Worm (Caenorhabditis elegans) whole organism, L4 larva: ENCODE measurements around the gene C45H4.21.

Experiments used
- F10B5.3 ChIP-seq: sonication (generic microtip); optimal IDR thresholded peaks from 2 replicates; lab custom pipeline; 2016; ENCODE audit warnings: mild to moderate bottlenecking, missing genetic modification characterization, missing compliant biosample characterization
- T20F7.1 ChIP-seq: fragments of 200-800 bp; sonication (Bioruptor generic); optimal IDR thresholded peaks from 2 replicates; lab custom pipeline; 2018; ENCODE audit warnings: mild to moderate bottlenecking, missing genetic modification characterization, missing compliant biosample characterization
- Y5F2A.4 ChIP-seq: fragments of 200-800 bp; sonication (Bioruptor generic); optimal IDR thresholded peaks from 2 replicates; lab custom pipeline; 2018; ENCODE audit warnings: mild to moderate bottlenecking, missing genetic modification characterization, missing compliant biosample characterization
- Y75B8A.6 ChIP-seq: fragments of 200-800 bp; sonication (Bioruptor generic); IDR thresholded peaks from 2 replicates; pipeline ENCODE4 v1.3.6; 2022; ENCODE audit warnings: missing genetic modification reagents, missing genetic modification characterization, missing compliant biosample characterization
- ceh-44 ChIP-seq: fragments of 200-800 bp; sonication (Bioruptor generic); IDR thresholded peaks from 2 replicates; pipeline ENCODE4 v1.3.6; 2022; ENCODE audit warnings: missing genetic modification reagents, missing genetic modification characterization, missing compliant biosample characterization
- cey-2 ChIP-seq: sonication (generic microtip); optimal IDR thresholded peaks from 3 replicates; lab custom pipeline; 2017; ENCODE audit warnings: missing genetic modification characterization, mild to moderate bottlenecking, missing compliant biosample characterization, antibody characterized with exemption, borderline replicate concordance; ENCODE audit not compliant: insufficient read depth
- daf-16 ChIP-seq, 3 experiments: sonication (generic microtip); optimal IDR thresholded peaks; 2 replicates each; lab custom pipeline; 2016 to 2017; ENCODE audit warnings: missing genetic modification characterization in 3 of 3, missing genetic modification reagents in 3 of 3, mild to moderate bottlenecking in 2 of 3, missing compliant biosample characterization in 2 of 3, missing biosample characterization in 1 of 3, moderate library complexity in 1 of 3
- dmd-8 ChIP-seq: fragments of 200-800 bp; sonication (Bioruptor generic); IDR thresholded peaks from 2 replicates; pipeline ENCODE4 v1.3.6; 2022; ENCODE audit warnings: missing genetic modification characterization, missing compliant biosample characterization
- fos-1 ChIP-seq: fragments of 150-350 bp; optimal IDR thresholded peaks from 2 replicates; lab custom pipeline; 2014; ENCODE audit warnings: missing biosample characterization, missing genetic modification characterization
- hlh-11 ChIP-seq: fragments of 200-800 bp; sonication (Bioruptor generic); optimal IDR thresholded peaks from 2 replicates; lab custom pipeline; 2018; ENCODE audit warnings: mild to moderate bottlenecking, missing genetic modification characterization, missing compliant biosample characterization
- jun-1 ChIP-seq: fragments of 150-350 bp; optimal IDR thresholded peaks from 2 replicates; lab custom pipeline; 2014; ENCODE audit warnings: missing biosample characterization, missing genetic modification reagents, missing genetic modification characterization
- lin-15B ChIP-seq: fragments of 150-350 bp; sonication (generic microtip); optimal IDR thresholded peaks from 3 replicates; lab custom pipeline; 2014; ENCODE audit warnings: missing biosample characterization, missing genetic modification characterization
- nhr-10 ChIP-seq: fragments of 150-350 bp; optimal IDR thresholded peaks from 2 replicates; lab custom pipeline; 2014; ENCODE audit warnings: missing biosample characterization, missing genetic modification characterization
- nhr-102 ChIP-seq: sonication (generic microtip); optimal IDR thresholded peaks from 2 replicates; lab custom pipeline; 2016; ENCODE audit warnings: mild to moderate bottlenecking, missing genetic modification characterization, moderate library complexity, missing compliant biosample characterization
- nhr-41 ChIP-seq: fragments of 200-800 bp; sonication (Bioruptor generic); IDR thresholded peaks from 2 replicates; pipeline ENCODE4 v1.3.6; 2022; ENCODE audit warnings: missing genetic modification reagents, missing genetic modification characterization, missing compliant biosample characterization
- nhr-42 ChIP-seq: fragments of 200-800 bp; sonication (Bioruptor generic); IDR thresholded peaks from 2 replicates; pipeline ENCODE4 v1.3.6; 2022; ENCODE audit warnings: missing genetic modification characterization, missing compliant biosample characterization
- rbr-2 ChIP-seq: sonication (generic microtip); optimal IDR thresholded peaks from 2 replicates; lab custom pipeline; 2016; ENCODE audit warnings: missing genotype, missing genetic modification characterization, missing compliant biosample characterization
- sdz-12 ChIP-seq: fragments of 200-800 bp; sonication (Bioruptor generic); optimal IDR thresholded peaks from 2 replicates; lab custom pipeline; 2018; ENCODE audit warnings: mild to moderate bottlenecking, missing genetic modification characterization, missing compliant biosample characterization
- zip-2 ChIP-seq: fragments of 150-350 bp; optimal IDR thresholded peaks from 2 replicates; lab custom pipeline; 2014; ENCODE audit warnings: missing biosample characterization, missing genetic modification characterization
- ztf-7 ChIP-seq: fragments of 150-350 bp; optimal IDR thresholded peaks from 2 replicates; lab custom pipeline; 2014; ENCODE audit warnings: missing biosample characterization, missing genetic modification characterization

The C45H4.21 gene

DNA sequence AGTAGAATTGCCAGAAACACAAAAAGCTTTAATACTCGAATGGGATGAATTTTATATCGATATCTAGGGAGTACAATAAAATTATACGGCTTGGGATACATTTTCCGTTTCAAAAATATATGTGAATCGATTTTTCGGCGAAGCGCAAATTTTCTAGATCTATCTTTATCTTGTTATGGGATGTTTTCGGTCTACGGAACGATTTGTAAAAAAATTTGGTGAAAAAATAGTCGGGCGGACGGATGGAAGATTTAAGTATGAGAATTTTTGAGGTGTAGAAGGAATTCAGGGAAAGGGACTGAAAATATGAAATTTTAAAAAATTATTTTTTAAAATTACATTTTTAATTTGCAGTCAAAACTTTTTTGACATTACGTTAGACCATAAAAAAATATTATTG, 43.4 kb downstream of the C45H4.21 start, which contains the start of gene F22F7.4:
Gene F22F7.4 (minus strand): TSS at position 101 of the 400 bp plus-strand sequence.
- no peak for TF ChIP-seq ztf-7 (tag; lab: Kevin White, UChicago)
- no peak for TF ChIP-seq jun-1 (tag; lab: Kevin White, UChicago)
- TF ChIP-seq dmd-8 (GFP tag; lab: Robert Waterston, UW): no peak
- no peak for TF ChIP-seq lin-15B (tag; lab: Kevin White, UChicago)
- no peak for TF ChIP-seq nhr-102
- no peak for TF ChIP-seq rbr-2 (tag; lab: Kevin White, UChicago)

DNA sequence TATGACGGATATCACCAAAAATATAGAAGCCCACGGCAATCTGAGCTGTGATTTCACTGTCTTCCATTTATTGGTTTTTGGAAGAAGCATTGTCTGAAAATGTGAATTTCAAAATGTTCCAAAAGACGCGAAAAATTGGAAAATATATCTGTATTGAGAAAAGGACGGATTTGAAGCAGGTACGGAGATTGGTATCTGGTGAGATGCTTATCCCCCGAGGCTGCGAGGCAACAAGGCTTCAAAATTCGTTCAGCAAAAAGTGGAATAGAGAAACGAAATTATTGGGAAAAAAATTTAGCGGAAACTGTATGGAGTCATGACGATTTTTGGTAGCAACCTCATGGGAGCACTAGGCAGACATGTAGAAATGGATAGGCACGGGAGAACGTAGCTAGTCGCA, 46.2 kb downstream of the C45H4.21 start, which contains the start of gene F36F12.1:
Gene F36F12.1 (minus strand): TSS at position 101 of the 400 bp plus-strand sequence.
- TF ChIP-seq T20F7.1 (GFP tag; lab: Kevin White, UChicago): no peak
- TF ChIP-seq nhr-41: no peak
- no peak for TF ChIP-seq nhr-42
- TF ChIP-seq cey-2 (tag; lab: Kevin White, UChicago): no peak
- no peak for TF ChIP-seq Y75B8A.6 (GFP tag; lab: Robert Waterston, UW)
- TF ChIP-seq fos-1 (tag; lab: Kevin White, UChicago): no peak
- TF ChIP-seq F10B5.3 (tag; lab: Kevin White, UChicago): no peak
- no peak for TF ChIP-seq zip-2
- no peak for TF ChIP-seq ceh-44 (GFP tag; lab: Robert Waterston, UW)

DNA sequence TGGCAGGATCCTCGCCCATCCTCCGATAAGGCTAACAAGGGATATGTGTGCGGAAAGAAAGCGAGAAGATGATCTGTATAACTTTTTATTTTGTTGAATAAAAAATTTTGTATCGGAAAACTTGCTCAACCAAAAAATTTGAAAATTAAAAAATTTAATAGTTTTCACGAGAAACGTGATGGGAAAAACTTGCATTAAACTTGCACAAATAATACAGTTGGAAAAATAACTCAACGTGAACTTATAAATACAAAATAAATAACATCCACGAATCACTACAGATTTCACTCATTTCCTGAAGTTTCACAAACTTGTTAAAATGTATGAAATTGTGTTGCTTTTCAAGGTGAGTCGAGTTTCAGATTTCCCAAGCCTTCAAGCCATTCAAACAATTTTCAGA, 50.3 kb downstream of the C45H4.21 start, which contains the start of gene F36F12.7:
Gene F36F12.7 (plus strand): TSS at position 301 of the 400 bp plus-strand sequence.
- TF ChIP-seq hlh-11 (tag; lab: Kevin White, UChicago): no peak
- TF ChIP-seq sdz-12 (GFP tag; lab: Kevin White, UChicago): no peak
- TF ChIP-seq nhr-10 (tag; lab: Kevin White, UChicago): no peak
- no peak for TF ChIP-seq Y5F2A.4
- TF ChIP-seq daf-16 (GFP tag; optimal IDR thresholded peaks at IDR 0.05; lab: Kevin White, UChicago): no peak
- TF ChIP-seq daf-16 (tag; optimal IDR thresholded peaks at IDR 0.05; lab: Kevin White, UChicago): no peak
